Fruit fly (Drosophila melanogaster) whole organism, embryonic: ENCODE measurements around the gene CG14195.

Experiments used
- CG10366 ChIP-seq: fragments of 200-800 bp; sonication (Bioruptor generic); IDR thresholded peaks from 2 replicates; pipeline ENCODE4 v1.3.6; 2022; ENCODE audit warnings: missing biosample characterization, missing genetic modification characterization
- CG11456 ChIP-seq: fragments of 200-800 bp; sonication (Bioruptor generic); IDR thresholded peaks from 3 replicates; pipeline ENCODE4 v1.3.6; 2022; ENCODE audit warnings: missing biosample characterization, missing genetic modification characterization
- CG1233 ChIP-seq: fragments of 200-800 bp; sonication (Bioruptor generic); optimal IDR thresholded peaks from 4 replicates; lab custom pipeline; 2018; ENCODE audit warnings: missing biosample characterization, mild to moderate bottlenecking, missing genetic modification characterization
- CG15011 ChIP-seq: fragments of 200-800 bp; sonication (Bioruptor generic); optimal IDR thresholded peaks from 3 replicates; lab custom pipeline; 2018; ENCODE audit warnings: missing biosample characterization, mild to moderate bottlenecking, missing genetic modification characterization
- CG15479 ChIP-seq: fragments of 200-800 bp; sonication (Bioruptor generic); optimal IDR thresholded peaks from 3 replicates; lab custom pipeline; 2019; ENCODE audit warnings: missing biosample characterization, mild to moderate bottlenecking, missing genetic modification characterization, moderate library complexity
- CG1603 ChIP-seq: fragments of 200-800 bp; sonication (Bioruptor generic); optimal IDR thresholded peaks from 2 replicates; lab custom pipeline; 2019; ENCODE audit warnings: missing biosample characterization, mild to moderate bottlenecking, missing genetic modification characterization, moderate library complexity
- CG16813 ChIP-seq: fragments of 200-800 bp; sonication (Bioruptor generic); IDR thresholded peaks from 3 replicates; pipeline ENCODE4 v1.3.6; 2022; ENCODE audit warnings: missing biosample characterization, missing genetic modification characterization; ENCODE audit not compliant: partially characterized antibody
- CG17802 ChIP-seq: fragments of 200-800 bp; sonication (Bioruptor generic); optimal IDR thresholded peaks from 2 replicates; lab custom pipeline; 2018; ENCODE audit warnings: missing biosample characterization, mild to moderate bottlenecking, missing genetic modification characterization, moderate library complexity
- CG18599 ChIP-seq: fragments of 200-800 bp; sonication (Bioruptor generic); optimal IDR thresholded peaks from 3 replicates; lab custom pipeline; 2017; ENCODE audit warnings: missing biosample characterization, missing genetic modification characterization, mild to moderate bottlenecking, moderate library complexity, missing genetic modification reagents
- CG18764 ChIP-seq: fragments of 200-800 bp; sonication (Bioruptor generic); optimal IDR thresholded peaks from 3 replicates; lab custom pipeline; 2016; ENCODE audit warnings: missing biosample characterization, missing genetic modification characterization
- CG2120 ChIP-seq: fragments of 200-800 bp; sonication (Bioruptor generic); optimal IDR thresholded peaks from 3 replicates; lab custom pipeline; 2016; ENCODE audit warnings: missing biosample characterization, missing genetic modification characterization
- CG2889 ChIP-seq: fragments of 200-800 bp; sonication (Bioruptor generic); IDR thresholded peaks from 3 replicates; pipeline ENCODE4 v1.3.6; 2022; ENCODE audit warnings: missing biosample characterization, missing genetic modification characterization
- CG31224 ChIP-seq: fragments of 200-800 bp; sonication (Bioruptor generic); IDR thresholded peaks from 2 replicates; pipeline ENCODE4 v1.3.6; 2022; ENCODE audit warnings: missing biosample characterization, missing genetic modification characterization
- CG33557 ChIP-seq: fragments of 200-800 bp; sonication (Bioruptor generic); optimal IDR thresholded peaks from 2 replicates; lab custom pipeline; 2019; ENCODE audit warnings: missing biosample characterization, mild to moderate bottlenecking, missing genetic modification characterization, moderate library complexity
- CG3407 ChIP-seq: fragments of 200-800 bp; sonication (Bioruptor generic); optimal IDR thresholded peaks from 2 replicates; lab custom pipeline; 2018; ENCODE audit warnings: missing biosample characterization, mild to moderate bottlenecking, missing genetic modification characterization
- CG3847 ChIP-seq: fragments of 200-800 bp; sonication (Bioruptor generic); IDR thresholded peaks from 2 replicates; pipeline ENCODE4 v1.3.6; 2022; ENCODE audit warnings: missing biosample characterization, missing genetic modification characterization
- CG43689 ChIP-seq: fragments of 200-800 bp; sonication (Bioruptor generic); IDR thresholded peaks from 2 replicates; pipeline ENCODE4 v1.3.6; 2022; ENCODE audit warnings: missing biosample characterization, missing genetic modification characterization
- CG6791 ChIP-seq: fragments of 200-800 bp; sonication (Bioruptor generic); IDR thresholded peaks from 3 replicates; pipeline ENCODE4 v1.3.6; 2022; ENCODE audit warnings: missing biosample characterization, missing genetic modification characterization; ENCODE audit not compliant: partially characterized antibody
- CG9437 ChIP-seq: fragments of 200-800 bp; sonication (Bioruptor generic); optimal IDR thresholded peaks from 2 replicates; lab custom pipeline; 2018; ENCODE audit warnings: missing biosample characterization, mild to moderate bottlenecking, missing genetic modification characterization
- Dek ChIP-seq: fragments of 200-800 bp; sonication (Bioruptor generic); optimal IDR thresholded peaks from 3 replicates; lab custom pipeline; 2019; ENCODE audit warnings: missing biosample characterization, mild to moderate bottlenecking, missing genetic modification characterization, moderate library complexity
- Dp ChIP-seq: fragments of 200-800 bp; sonication (Bioruptor generic); optimal IDR thresholded peaks from 2 replicates; lab custom pipeline; 2018; ENCODE audit warnings: missing biosample characterization, mild to moderate bottlenecking, missing genetic modification characterization, moderate library complexity
- Fer3 ChIP-seq: fragments of 200-800 bp; sonication (Bioruptor generic); optimal IDR thresholded peaks from 2 replicates; lab custom pipeline; 2018; ENCODE audit warnings: missing biosample characterization, mild to moderate bottlenecking, missing genetic modification characterization, moderate library complexity
- HHEX ChIP-seq: fragments of 200-800 bp; sonication (Bioruptor generic); optimal IDR thresholded peaks from 3 replicates; lab custom pipeline; 2017; ENCODE audit warnings: missing biosample characterization, mild to moderate bottlenecking, missing genetic modification characterization, missing genetic modification reagents
- Hand ChIP-seq: fragments of 200-800 bp; sonication (Bioruptor generic); optimal IDR thresholded peaks from 2 replicates; lab custom pipeline; 2017; ENCODE audit warnings: mild to moderate bottlenecking, missing biosample characterization, missing genetic modification reagents, missing genetic modification characterization
- Max ChIP-seq: fragments of 200-800 bp; sonication (Bioruptor generic); optimal IDR thresholded peaks from 2 replicates; lab custom pipeline; 2016; ENCODE audit warnings: missing biosample characterization, mild to moderate bottlenecking, missing genetic modification characterization
- NC2β ChIP-seq: fragments of 200-800 bp; sonication (Bioruptor generic); optimal IDR thresholded peaks from 2 replicates; lab custom pipeline; 2016; ENCODE audit warnings: missing biosample characterization, missing genetic modification characterization
- Poxn ChIP-seq: fragments of 200-800 bp; sonication (Bioruptor generic); IDR thresholded peaks from 2 replicates; pipeline ENCODE4 v1.3.6; 2022; ENCODE audit warnings: missing biosample characterization, missing genetic modification characterization
- Sin3A ChIP-seq: fragments of >200 bp; optimal IDR thresholded peaks from 2 replicates; lab custom pipeline; 2018
- Sry-δ ChIP-seq: fragments of 200-800 bp; sonication (Bioruptor generic); optimal IDR thresholded peaks from 2 replicates; lab custom pipeline; 2016; ENCODE audit warnings: missing biosample characterization, missing genetic modification characterization
- Xbp1 ChIP-seq: fragments of 200-800 bp; sonication (Bioruptor generic); optimal IDR thresholded peaks from 3 replicates; lab custom pipeline; 2016; ENCODE audit warnings: missing biosample characterization, mild to moderate bottlenecking, missing genetic modification characterization
- aop ChIP-seq: fragments of 200-800 bp; sonication (Bioruptor generic); IDR thresholded peaks from 2 replicates; pipeline ENCODE4 v1.3.6; 2022; ENCODE audit warnings: missing biosample characterization, missing genetic modification characterization
- cas ChIP-seq: fragments of 200-800 bp; sonication (Bioruptor generic); IDR thresholded peaks from 2 replicates; pipeline ENCODE4 v1.3.6; 2022; ENCODE audit warnings: missing biosample characterization, missing genetic modification characterization
- cg ChIP-seq: fragments of 200-800 bp; sonication (Bioruptor generic); optimal IDR thresholded peaks from 3 replicates; lab custom pipeline; 2019; ENCODE audit warnings: missing biosample characterization, mild to moderate bottlenecking, missing genetic modification characterization, moderate library complexity
- chn ChIP-seq: fragments of 200-800 bp; sonication (Bioruptor generic); optimal IDR thresholded peaks from 2 replicates; lab custom pipeline; 2016; ENCODE audit warnings: missing biosample characterization, missing genetic modification characterization
- da ChIP-seq: fragments of 200-800 bp; sonication (Bioruptor generic); optimal IDR thresholded peaks from 2 replicates; lab custom pipeline; 2016; ENCODE audit warnings: missing biosample characterization, missing genetic modification characterization
- ems ChIP-seq: fragments of 200-800 bp; sonication (Bioruptor generic); optimal IDR thresholded peaks from 3 replicates; lab custom pipeline; 2016; ENCODE audit warnings: missing biosample characterization, missing genetic modification characterization
- fd96Cb ChIP-seq: fragments of 200-800 bp; sonication (Bioruptor generic); optimal IDR thresholded peaks from 2 replicates; lab custom pipeline; 2018; ENCODE audit warnings: missing biosample characterization, mild to moderate bottlenecking, missing genetic modification characterization, moderate library complexity
- gce ChIP-seq: fragments of 200-800 bp; sonication (Bioruptor generic); IDR thresholded peaks from 3 replicates; pipeline ENCODE4 v1.3.6; 2022; ENCODE audit warnings: missing biosample characterization, missing genetic modification characterization
- lov ChIP-seq, 2 experiments: fragments of 200-800 bp in 1 of 2; fragments of >200 bp in 1 of 2; sonication (Bioruptor generic) in 1 of 2; IDR thresholded peaks in 1 of 2; optimal IDR thresholded peaks in 1 of 2; 2 replicates in 1 of 2; 3 replicates in 1 of 2; pipeline versions ENCODE4 v1.3.6 to Lab custom; 2017 to 2022; ENCODE audit warnings: missing biosample characterization in 1 of 2, missing genetic modification characterization in 1 of 2
- mirr ChIP-seq: fragments of 200-800 bp; sonication (Bioruptor generic); optimal IDR thresholded peaks from 3 replicates; lab custom pipeline; 2018; ENCODE audit warnings: missing biosample characterization, mild to moderate bottlenecking, missing genetic modification characterization
- oc ChIP-seq: fragments of 200-800 bp; sonication (Bioruptor generic); optimal IDR thresholded peaks from 2 replicates; lab custom pipeline; 2018; ENCODE audit warnings: missing biosample characterization, mild to moderate bottlenecking, missing genetic modification characterization, moderate library complexity
- peb ChIP-seq: fragments of 200-800 bp; sonication (Bioruptor generic); IDR thresholded peaks from 2 replicates; pipeline ENCODE4 v1.3.6; 2022; ENCODE audit warnings: missing biosample characterization, missing genetic modification characterization
- pfk ChIP-seq: fragments of 200-800 bp; sonication (Bioruptor generic); optimal IDR thresholded peaks from 2 replicates; lab custom pipeline; 2018; ENCODE audit warnings: missing biosample characterization, mild to moderate bottlenecking, missing genetic modification characterization, moderate library complexity
- pho ChIP-seq: fragments of 200-800 bp; sonication (Bioruptor generic); optimal IDR thresholded peaks from 2 replicates; lab custom pipeline; 2016; ENCODE audit warnings: missing biosample characterization, missing genetic modification characterization
- psq ChIP-seq: fragments of 200-800 bp; sonication (Bioruptor generic); optimal IDR thresholded peaks from 2 replicates; lab custom pipeline; 2017; ENCODE audit warnings: missing biosample characterization, missing genetic modification characterization
- row ChIP-seq: fragments of 200-800 bp; sonication (Bioruptor generic); IDR thresholded peaks from 3 replicates; pipeline ENCODE4 v1.3.6; 2022; ENCODE audit warnings: missing biosample characterization, missing genetic modification characterization
- slp2 ChIP-seq: fragments of 200-800 bp; sonication (Bioruptor generic); optimal IDR thresholded peaks from 2 replicates; lab custom pipeline; 2016; ENCODE audit warnings: missing biosample characterization, missing genetic modification characterization
- stc ChIP-seq: fragments of 200-800 bp; sonication (Bioruptor generic); IDR thresholded peaks from 2 replicates; pipeline ENCODE4 v1.3.6; 2022; ENCODE audit warnings: missing biosample characterization, missing genetic modification characterization
- trem ChIP-seq: fragments of 200-800 bp; optimal IDR thresholded peaks from 3 replicates; lab custom pipeline; 2019; ENCODE audit warnings: missing biosample characterization, mild to moderate bottlenecking, missing genetic modification characterization, moderate library complexity
- vnd ChIP-seq: fragments of 200-800 bp; sonication (Bioruptor generic); IDR thresholded peaks from 3 replicates; pipeline ENCODE4 v1.3.6; 2022; ENCODE audit warnings: missing biosample characterization, missing genetic modification characterization; ENCODE audit not compliant: partially characterized antibody
- wek ChIP-seq: fragments of 200-800 bp; sonication (Bioruptor generic); optimal IDR thresholded peaks from 3 replicates; lab custom pipeline; 2018; ENCODE audit warnings: missing biosample characterization, mild to moderate bottlenecking, missing genetic modification characterization, moderate library complexity
- zfh2 ChIP-seq: fragments of 200-800 bp; sonication (Bioruptor generic); optimal IDR thresholded peaks from 2 replicates; lab custom pipeline; 2016; ENCODE audit warnings: missing biosample characterization, missing genetic modification characterization

CG14195 gene

dm6 chrX:19193336-19193735 lies 18.5 kb downstream of the CG14195 start, which contains the start of the genes CG7914 and CG14194 (continued):
- TF ChIP-seq CG15011 (GFP tag; lab: Kevin White, UChicago) (no peak), Dek (tag; lab: Kevin White, UChicago) (no peak), CG1233 (GFP tag; lab: Kevin White, UChicago) (no peak), psq (GFP tag; lab: Kevin White, UChicago) (no peak), CG9437 (GFP tag; lab: Kevin White, UChicago) (no peak), CG6791 (peak; percentile 91), CG11456 (no peak), pfk (GFP tag; lab: Kevin White, UChicago) (no peak), peb (no peak), CG3407 (GFP tag; lab: Kevin White, UChicago) (no peak), wek (GFP tag; lab: Kevin White, UChicago) (no peak), CG2889 (GFP tag; lab: Robert Waterston, UW) (no peak), lov (optimal IDR thresholded peaks at IDR 0.05; lab: Kevin White, UChicago) (no peak), lov (GFP tag; IDR thresholded peaks at IDR 0.05; lab: Robert Waterston, UW) (no peak), CG33557 (GFP tag; lab: Kevin White, UChicago) (no peak), CG31224 (no peak), CG3847 (GFP tag; lab: Robert Waterston, UW) (no peak), Fer3 (no peak), chn (GFP tag; lab: Kevin White, UChicago) (no peak), gce (GFP tag; lab: Robert Waterston, UW) (no peak), zfh2 (GFP tag; lab: Kevin White, UChicago) (no peak), trem (tag; lab: Kevin White, UChicago) (peak; percentile 55), cas (GFP tag; lab: Robert Waterston, UW) (no peak), da (GFP tag; lab: Kevin White, UChicago) (no peak), CG43689 (no peak), mirr (GFP tag; lab: Kevin White, UChicago) (no peak), Hand (GFP tag; lab: Kevin White, UChicago) (no peak), ems (GFP tag; lab: Kevin White, UChicago) (no peak), pho (no peak), stc (GFP tag; lab: Robert Waterston, UW) (no peak), CG18599 (no peak), Dp (GFP tag; lab: Kevin White, UChicago) (peak; percentile 47), CG10366 (GFP tag; lab: Robert Waterston, UW) (no peak), vnd (GFP tag; lab: Robert Waterston, UW) (peak; percentile 80), CG16813 (GFP tag; lab: Robert Waterston, UW) (peak; percentile 82), slp2 (GFP tag; lab: Kevin White, UChicago) (no peak), Poxn (no peak), aop (GFP tag; lab: Robert Waterston, UW) (no peak), HHEX (GFP tag; lab: Kevin White, UChicago) (no peak), CG17802 (peak; percentile 10), cg (no peak), Xbp1 (no peak), oc (tag; lab: Kevin White, UChicago) (no peak), Sry-δ (GFP tag; lab: Kevin White, UChicago) (peak; percentile 65), CG2120 (GFP tag; lab: Kevin White, UChicago) (no peak), row (GFP tag; lab: Robert Waterston, UW) (peak; percentile 62), fd96Cb (tag; lab: Kevin White, UChicago) (no peak), CG1603 (tag; lab: Kevin White, UChicago) (peak; percentile 60), CG18764 (no peak), Sin3A (lab: Kevin White, UChicago) (peak; percentile 1), Max (GFP tag; lab: Kevin White, UChicago) (no peak), NC2β (no peak), CG15479 (GFP tag; lab: Kevin White, UChicago) (no peak)
